Worm (Caenorhabditis elegans): ENCODE measurements around the gene F41E6.5.

F41E6.5 gene

ce11 chrV:8623754-8624153 lies 20.5 kb downstream of the F41E6.5 start, which contains the start of gene F41E6.17:
Gene F41E6.17, plus strand, starts transcription at chrV:8624101.
- TF ChIP-seq ces-1 (GFP tag; optimal IDR thresholded peaks at IDR 0.05) (peak; percentile 41), ceh-83 (GFP tag; optimal IDR thresholded peaks at IDR 0.05) (no peak), flh-1 (GFP tag; optimal IDR thresholded peaks at IDR 0.05) (no peak), tbx-8 (GFP tag; optimal IDR thresholded peaks at IDR 0.05) (no peak)

- TF ChIP-seq mls-2 (tag; optimal IDR thresholded peaks at IDR 0.05) (no peak), tbx-8 (GFP tag; optimal IDR thresholded peaks at IDR 0.05) (no peak)
Observed at ce11 chrV:8626406-8626805, 23.1 kb downstream of the F41E6.5 start.

- TF ChIP-seq zip-8 (tag; optimal IDR thresholded peaks at IDR 0.05) (no peak), ceh-83 (GFP tag; optimal IDR thresholded peaks at IDR 0.05) (no peak), nhr-12 (tag; optimal IDR thresholded peaks at IDR 0.05) (no peak), ceh-43 (GFP tag; optimal IDR thresholded peaks at IDR 0.05) (no peak), pha-4 (tag; optimal IDR thresholded peaks at IDR 0.05) (no peak), blmp-1 (tag; optimal IDR thresholded peaks at IDR 0.05) (no peak), tbx-8 (GFP tag; optimal IDR thresholded peaks at IDR 0.05) (no peak), snpc-4 (tag; optimal IDR thresholded peaks at IDR 0.05) (no peak), nhr-237 (tag; optimal IDR thresholded peaks at IDR 0.05) (no peak), elt-1 (tag; optimal IDR thresholded peaks at IDR 0.05; ENCODE audit: borderline replicate concordance, insufficient read depth) (no peak), ztf-11 (tag; optimal IDR thresholded peaks at IDR 0.05) (no peak), flh-1 (GFP tag; optimal IDR thresholded peaks at IDR 0.05) (no peak), nhr-2 (tag; optimal IDR thresholded peaks at IDR 0.05) (no peak), mep-1 (tag; optimal IDR thresholded peaks at IDR 0.05) (no peak), nhr-28 (tag; optimal IDR thresholded peaks at IDR 0.05) (no peak), ceh-39 (tag; optimal IDR thresholded peaks at IDR 0.05) (no peak), sem-2 (GFP tag; optimal IDR thresholded peaks at IDR 0.05) (no peak), M03D4.4 (tag; optimal IDR thresholded peaks at IDR 0.05) (no peak), elt-3 (tag; optimal IDR thresholded peaks at IDR 0.05) (no peak)
Observed at ce11 chrV:8627580-8627979, 24.3 kb downstream of the F41E6.5 start.

- TF ChIP-seq sptf-1 (tag; optimal IDR thresholded peaks at IDR 0.05): no peak
- TF ChIP-seq unc-120 (tag; optimal IDR thresholded peaks at IDR 0.05; ENCODE audit: poor library complexity, severe bottlenecking): no peak
- TF ChIP-seq zip-8 (tag; optimal IDR thresholded peaks at IDR 0.05): no peak
- TF ChIP-seq lin-13 (tag; optimal IDR thresholded peaks at IDR 0.05): no peak
- TF ChIP-seq mab-5 (tag; optimal IDR thresholded peaks at IDR 0.05): no peak
- no peak for TF ChIP-seq elt-1 (tag; optimal IDR thresholded peaks at IDR 0.05; ENCODE audit: borderline replicate concordance, insufficient read depth)
- TF ChIP-seq mls-2 (tag; optimal IDR thresholded peaks at IDR 0.05): no peak
- no peak for TF ChIP-seq lin-32 (GFP tag; optimal IDR thresholded peaks at IDR 0.05)
- no peak for TF ChIP-seq nhr-237 (tag; optimal IDR thresholded peaks at IDR 0.05)
- no peak for TF ChIP-seq sem-2 (GFP tag; optimal IDR thresholded peaks at IDR 0.05)
- no peak for TF ChIP-seq drap-1 (GFP tag; optimal IDR thresholded peaks at IDR 0.05)
- no peak for TF ChIP-seq flh-1 (GFP tag; optimal IDR thresholded peaks at IDR 0.05)
Observed at ce11 chrV:8629029-8629428, 25.7 kb downstream of the F41E6.5 start, which contains the start of gene F41E6.12. Gene F41E6.12, minus strand, starts transcription at chrV:8629129.

- TF ChIP-seq nhr-237 (tag; optimal IDR thresholded peaks at IDR 0.05) (peak; percentile 11), drap-1 (GFP tag; optimal IDR thresholded peaks at IDR 0.05) (peak; percentile 62), nhr-2 (tag; optimal IDR thresholded peaks at IDR 0.05) (peak; percentile 11), lin-13 (tag; optimal IDR thresholded peaks at IDR 0.05) (peak; percentile 50), bed-3 (GFP tag; optimal IDR thresholded peaks at IDR 0.05) (peak; percentile 22), blmp-1 (tag; optimal IDR thresholded peaks at IDR 0.05) (peak; percentile 41), sptf-1 (tag; optimal IDR thresholded peaks at IDR 0.05) (no peak), elt-3 (tag; optimal IDR thresholded peaks at IDR 0.05) (no peak), ces-1 (GFP tag; optimal IDR thresholded peaks at IDR 0.05) (no peak), lin-32 (GFP tag; optimal IDR thresholded peaks at IDR 0.05) (peak; percentile 18), ceh-83 (GFP tag; optimal IDR thresholded peaks at IDR 0.05) (peak; percentile 75), flh-1 (GFP tag; optimal IDR thresholded peaks at IDR 0.05) (no peak), unc-120 (tag; optimal IDR thresholded peaks at IDR 0.05; ENCODE audit: poor library complexity, severe bottlenecking) (peak; percentile 33), lsy-2 (tag; optimal IDR thresholded peaks at IDR 0.05) (peak; percentile 39), elt-1 (tag; optimal IDR thresholded peaks at IDR 0.05; ENCODE audit: borderline replicate concordance, insufficient read depth) (no peak), pha-4 (tag; optimal IDR thresholded peaks at IDR 0.05) (peak; percentile 36), mep-1 (tag; optimal IDR thresholded peaks at IDR 0.05) (peak; percentile 45), unc-39 (tag; optimal IDR thresholded peaks at IDR 0.05) (no peak), sem-2 (GFP tag; optimal IDR thresholded peaks at IDR 0.05) (no peak), ham-2 (GFP tag; optimal IDR thresholded peaks at IDR 0.05) (peak; percentile 18), mab-5 (tag; optimal IDR thresholded peaks at IDR 0.05) (peak; percentile 52), ztf-11 (tag; optimal IDR thresholded peaks at IDR 0.05) (peak; percentile 10), cnd-1 (tag; optimal IDR thresholded peaks at IDR 0.05) (peak; percentile 53), ceh-43 (GFP tag; optimal IDR thresholded peaks at IDR 0.05) (peak; percentile 67), hlh-1 (tag; optimal IDR thresholded peaks at IDR 0.05) (peak; percentile 86), tbx-8 (GFP tag; optimal IDR thresholded peaks at IDR 0.05) (no peak), unc-62 (GFP tag; optimal IDR thresholded peaks at IDR 0.05) (peak; percentile 18), zip-8 (tag; optimal IDR thresholded peaks at IDR 0.05) (no peak), ceh-39 (tag; optimal IDR thresholded peaks at IDR 0.05) (peak; percentile 12)
Observed at ce11 chrV:8631277-8631765, 28.0 kb downstream of the F41E6.5 start, which contains the start of gene atg-18. Gene atg-18, minus strand, starts transcription at chrV:8631327.

Measured in whole organism, mixed stage, embryonic.